Fruit fly (Drosophila melanogaster) whole organism, embryonic: Measurements from ENCODE around the gene crq.
A peak's percentile ranks its signal among the peaks of the same experiment; 100 is the strongest.

Experiments
- Asciz ChIP-seq: fragments of 200-800 bp; sonication (Bioruptor generic); optimal IDR thresholded peaks from 2 replicates; lab custom pipeline; 2017; ENCODE audit warnings: missing biosample characterization, mild to moderate bottlenecking, missing genetic modification characterization, missing genetic modification reagents
- Atf3 ChIP-seq: fragments of 200-800 bp; sonication (Bioruptor generic); optimal IDR thresholded peaks from 3 replicates; lab custom pipeline; 2016; ENCODE audit warnings: missing biosample characterization, missing genetic modification characterization
- C15 ChIP-seq: fragments of 200-800 bp; sonication (Bioruptor generic); IDR thresholded peaks from 3 replicates; pipeline ENCODE4 v1.3.6; 2022; ENCODE audit warnings: missing biosample characterization, missing genetic modification characterization
- CG11723 ChIP-seq: fragments of 200-800 bp; sonication (Bioruptor generic); optimal IDR thresholded peaks from 2 replicates; lab custom pipeline; 2017; ENCODE audit warnings: missing biosample characterization, mild to moderate bottlenecking, missing genetic modification characterization
- CG14710 ChIP-seq: fragments of 200-800 bp; sonication (Bioruptor generic); optimal IDR thresholded peaks from 3 replicates; lab custom pipeline; 2019; ENCODE audit warnings: missing biosample characterization, mild to moderate bottlenecking, missing genetic modification characterization, moderate library complexity
- CG1603 ChIP-seq: fragments of 200-800 bp; sonication (Bioruptor generic); optimal IDR thresholded peaks from 2 replicates; lab custom pipeline; 2019; ENCODE audit warnings: missing biosample characterization, mild to moderate bottlenecking, missing genetic modification characterization, moderate library complexity
- CG17328 ChIP-seq: fragments of 200-800 bp; sonication (Bioruptor generic); IDR thresholded peaks from 2 replicates; pipeline ENCODE4 v1.3.6; 2022; ENCODE audit warnings: missing biosample characterization, missing genetic modification characterization
- CG17385 ChIP-seq: fragments of 200-800 bp; sonication (Bioruptor generic); optimal IDR thresholded peaks from 3 replicates; lab custom pipeline; 2018; ENCODE audit warnings: missing biosample characterization, mild to moderate bottlenecking, missing genetic modification characterization
- CG34224 ChIP-seq: fragments of 200-800 bp; sonication (Bioruptor generic); IDR thresholded peaks from 3 replicates; pipeline ENCODE4 v1.3.6; 2022; ENCODE audit warnings: missing biosample characterization, missing genetic modification characterization; ENCODE audit not compliant: partially characterized antibody
- CG42726 ChIP-seq: fragments of 200-800 bp; sonication (Bioruptor generic); IDR thresholded peaks from 2 replicates; pipeline ENCODE4 v1.3.6; 2022; ENCODE audit warnings: missing biosample characterization, missing genetic modification characterization; ENCODE audit not compliant: partially characterized antibody
- CG6175 ChIP-seq: fragments of 200-800 bp; sonication (Bioruptor generic); IDR thresholded peaks from 3 replicates; pipeline ENCODE4 v1.3.6; 2022; ENCODE audit warnings: missing biosample characterization, missing genetic modification characterization
- CG6654 ChIP-seq: fragments of 200-800 bp; sonication (Bioruptor generic); optimal IDR thresholded peaks from 2 replicates; lab custom pipeline; 2017; ENCODE audit warnings: missing biosample characterization, mild to moderate bottlenecking, missing genetic modification characterization
- CG7357 ChIP-seq: fragments of 200-800 bp; sonication (Bioruptor generic); IDR thresholded peaks from 3 replicates; pipeline ENCODE4 v1.3.6; 2022; ENCODE audit warnings: missing biosample characterization, missing genetic modification characterization
- CG8281 ChIP-seq: fragments of 200-800 bp; sonication (Bioruptor generic); optimal IDR thresholded peaks from 2 replicates; lab custom pipeline; 2018; ENCODE audit warnings: missing biosample characterization, mild to moderate bottlenecking, missing genetic modification characterization, moderate library complexity
- CG8924 ChIP-seq: fragments of 200-800 bp; optimal IDR thresholded peaks from 3 replicates; lab custom pipeline; 2019; ENCODE audit warnings: missing biosample characterization, mild to moderate bottlenecking, missing genetic modification characterization, moderate library complexity
- CoRest ChIP-seq: fragments of 200-800 bp; sonication (Bioruptor generic); optimal IDR thresholded peaks from 3 replicates; lab custom pipeline; 2018; ENCODE audit warnings: missing biosample characterization, mild to moderate bottlenecking, missing genetic modification characterization, moderate library complexity
- CrebB ChIP-seq: fragments of 200-800 bp; sonication (Bioruptor generic); optimal IDR thresholded peaks from 3 replicates; lab custom pipeline; 2018; ENCODE audit warnings: missing biosample characterization, mild to moderate bottlenecking, missing genetic modification characterization
- D ChIP-seq, 2 experiments: fragments of 200-800 bp in 1 of 2; fragments of >200 bp in 1 of 2; sonication (Bioruptor generic) in 1 of 2; optimal IDR thresholded peaks; 2 replicates in 1 of 2; 3 replicates in 1 of 2; lab custom pipeline; 2017; ENCODE audit warnings: mild to moderate bottlenecking in 1 of 2, missing biosample characterization in 1 of 2, missing genetic modification characterization in 1 of 2, missing genetic modification reagents in 1 of 2
- Dbx ChIP-seq: fragments of 200-800 bp; sonication (Bioruptor generic); IDR thresholded peaks from 3 replicates; pipeline ENCODE4 v1.3.6; 2022; ENCODE audit warnings: missing biosample characterization, missing genetic modification characterization
- Fer3 ChIP-seq: fragments of 200-800 bp; sonication (Bioruptor generic); optimal IDR thresholded peaks from 2 replicates; lab custom pipeline; 2018; ENCODE audit warnings: missing biosample characterization, mild to moderate bottlenecking, missing genetic modification characterization, moderate library complexity
- Nf-YB ChIP-seq: fragments of 200-800 bp; sonication (Bioruptor generic); optimal IDR thresholded peaks from 3 replicates; lab custom pipeline; 2019; ENCODE audit warnings: missing biosample characterization, mild to moderate bottlenecking, missing genetic modification characterization, moderate library complexity
- Stat92E ChIP-seq, 3 experiments: fragments of >200 bp in 2 of 3; fragments of 200-800 bp in 1 of 3; sonication (Bioruptor generic) in 1 of 3; optimal IDR thresholded peaks; 2 replicates each; lab custom pipeline; 2017 to 2019; ENCODE audit warnings: missing biosample characterization in 3 of 3, missing genetic modification characterization in 3 of 3, mild to moderate bottlenecking in 1 of 3, moderate library complexity in 1 of 3
- bigmax ChIP-seq: fragments of 200-800 bp; sonication (Bioruptor generic); optimal IDR thresholded peaks from 2 replicates; lab custom pipeline; 2018; ENCODE audit warnings: missing biosample characterization, mild to moderate bottlenecking, missing genetic modification characterization
- bsh ChIP-seq, 2 experiments: fragments of 200-800 bp; sonication (Bioruptor generic); optimal IDR thresholded peaks; 2 replicates each; lab custom pipeline; 2017 to 2018; ENCODE audit warnings: mild to moderate bottlenecking in 2 of 2, missing biosample characterization in 2 of 2, missing genetic modification characterization in 2 of 2, moderate library complexity in 1 of 2
- chm ChIP-seq: fragments of 200-800 bp; sonication (Bioruptor generic); IDR thresholded peaks from 2 replicates; pipeline ENCODE4 v1.3.6; 2022; ENCODE audit warnings: missing biosample characterization, missing genetic modification characterization
- chn ChIP-seq: fragments of 200-800 bp; sonication (Bioruptor generic); optimal IDR thresholded peaks from 2 replicates; lab custom pipeline; 2016; ENCODE audit warnings: missing biosample characterization, missing genetic modification characterization
- corto ChIP-seq: fragments of 200-800 bp; sonication (Bioruptor generic); optimal IDR thresholded peaks from 2 replicates; lab custom pipeline; 2016; ENCODE audit warnings: missing biosample characterization, mild to moderate bottlenecking, missing genetic modification characterization, moderate library complexity
- dpn ChIP-seq, 2 experiments: fragments of 200-800 bp; sonication (Bioruptor generic); optimal IDR thresholded peaks; 3 replicates each; lab custom pipeline; 2016; ENCODE audit warnings: missing biosample characterization in 2 of 2, missing genetic modification characterization in 2 of 2
- eyg ChIP-seq: fragments of 200-800 bp; sonication (Bioruptor generic); optimal IDR thresholded peaks from 3 replicates; lab custom pipeline; 2016; ENCODE audit warnings: missing biosample characterization, missing genetic modification characterization
- jing ChIP-seq: fragments of 200-800 bp; sonication (Bioruptor generic); optimal IDR thresholded peaks from 2 replicates; lab custom pipeline; 2018; ENCODE audit warnings: missing biosample characterization, mild to moderate bottlenecking, missing genetic modification characterization
- kah ChIP-seq: fragments of 200-800 bp; sonication (Bioruptor generic); optimal IDR thresholded peaks from 2 replicates; lab custom pipeline; 2018; ENCODE audit warnings: missing biosample characterization, mild to moderate bottlenecking, missing genetic modification characterization
- klu ChIP-seq: fragments of 200-800 bp; sonication (Bioruptor generic); IDR thresholded peaks from 2 replicates; pipeline ENCODE4 v1.3.6; 2022; ENCODE audit warnings: missing biosample characterization, missing genetic modification characterization
- lbe ChIP-seq: fragments of 200-800 bp; sonication (Bioruptor generic); optimal IDR thresholded peaks from 2 replicates; lab custom pipeline; 2016; ENCODE audit warnings: missing biosample characterization, mild to moderate bottlenecking, missing genetic modification characterization
- lmd ChIP-seq: fragments of 200-800 bp; sonication (Bioruptor generic); IDR thresholded peaks from 2 replicates; pipeline ENCODE4 v1.3.6; 2022; ENCODE audit warnings: missing biosample characterization, missing genetic modification characterization
- lov ChIP-seq, 2 experiments: fragments of 200-800 bp in 1 of 2; fragments of >200 bp in 1 of 2; sonication (Bioruptor generic) in 1 of 2; IDR thresholded peaks in 1 of 2; optimal IDR thresholded peaks in 1 of 2; 2 replicates in 1 of 2; 3 replicates in 1 of 2; pipeline versions ENCODE4 v1.3.6 to Lab custom; 2017 to 2022; ENCODE audit warnings: missing biosample characterization in 1 of 2, missing genetic modification characterization in 1 of 2
- nerfin-2 ChIP-seq: fragments of 200-800 bp; sonication (Bioruptor generic); IDR thresholded peaks from 2 replicates; pipeline ENCODE4 v1.3.6; 2022; ENCODE audit warnings: missing biosample characterization, missing genetic modification characterization; ENCODE audit not compliant: partially characterized antibody
- org-1 ChIP-seq: fragments of 200-800 bp; sonication (Bioruptor generic); optimal IDR thresholded peaks from 2 replicates; lab custom pipeline; 2017; ENCODE audit warnings: missing biosample characterization, missing genetic modification characterization
- p53 ChIP-seq: fragments of 200-800 bp; sonication (Bioruptor generic); optimal IDR thresholded peaks from 2 replicates; lab custom pipeline; 2016; ENCODE audit warnings: missing biosample characterization, missing genetic modification characterization
- peb ChIP-seq: fragments of 200-800 bp; sonication (Bioruptor generic); IDR thresholded peaks from 2 replicates; pipeline ENCODE4 v1.3.6; 2022; ENCODE audit warnings: missing biosample characterization, missing genetic modification characterization
- pum ChIP-seq: fragments of 200-800 bp; sonication (Bioruptor generic); optimal IDR thresholded peaks from 2 replicates; lab custom pipeline; 2016; ENCODE audit warnings: missing biosample characterization, missing genetic modification characterization
- sens ChIP-seq: fragments of 200-800 bp; sonication (Bioruptor generic); peaks from one replicate; lab custom pipeline; 2016; ENCODE audit warnings: missing biosample characterization, missing genetic modification characterization
- slbo ChIP-seq: fragments of 200-800 bp; sonication (Bioruptor generic); IDR thresholded peaks from 2 replicates; pipeline ENCODE4 v1.3.6; 2022; ENCODE audit warnings: missing biosample characterization, missing genetic modification characterization
- stwl ChIP-seq: fragments of 200-800 bp; sonication (Bioruptor generic); optimal IDR thresholded peaks from 3 replicates; lab custom pipeline; 2018; ENCODE audit warnings: missing biosample characterization, mild to moderate bottlenecking, missing genetic modification characterization, moderate library complexity
- trem ChIP-seq: fragments of 200-800 bp; optimal IDR thresholded peaks from 3 replicates; lab custom pipeline; 2019; ENCODE audit warnings: missing biosample characterization, mild to moderate bottlenecking, missing genetic modification characterization, moderate library complexity
- zfh1 ChIP-seq: fragments of 200-800 bp; sonication (Bioruptor generic); IDR thresholded peaks from 3 replicates; pipeline ENCODE4 v1.3.6; 2022; ENCODE audit warnings: missing biosample characterization, missing genetic modification characterization

Gene crq

dm6 chr2L:425491-425890, 27.3 kb downstream of the crq start (continued):
- TF ChIP-seq Atf3 (GFP tag; lab: Kevin White, UChicago) (no peak), nerfin-2 (GFP tag; lab: Robert Waterston, UW) (no peak), Asciz (GFP tag; lab: Kevin White, UChicago) (peak; percentile 44), Fer3 (tag; lab: Kevin White, UChicago) (no peak), CG8281 (tag; lab: Kevin White, UChicago) (no peak), chm (GFP tag; lab: Robert Waterston, UW) (no peak), lov (optimal IDR thresholded peaks at IDR 0.05; lab: Kevin White, UChicago) (no peak), lov (GFP tag; IDR thresholded peaks at IDR 0.05; lab: Robert Waterston, UW) (no peak)

dm6 chr2L:423160-423559, 29.7 kb downstream of the crq start:
- no peak for TF ChIP-seq CG14710 (tag; lab: Kevin White, UChicago)
- no peak for TF ChIP-seq CG17328 (GFP tag; lab: Robert Waterston, UW)
- no peak for TF ChIP-seq CG34224
- peak; percentile 86 for TF ChIP-seq lbe
- peak in 1 of 2 experiments; percentile 28 for TF ChIP-seq bsh (GFP tag; optimal IDR thresholded peaks at IDR 0.05; lab: Kevin White, UChicago)
- TF ChIP-seq sens (GFP tag; lab: Kevin White, UChicago): peak; percentile 39
- TF ChIP-seq corto (GFP tag; lab: Kevin White, UChicago): peak; percentile 68
- TF ChIP-seq CG7357 (GFP tag; lab: Robert Waterston, UW): no peak
- TF ChIP-seq CrebB (tag; lab: Kevin White, UChicago): no peak

dm6 chr2L:422573-422972, 30.3 kb downstream of the crq start, which contains the start of gene BBS8:
TSS of gene BBS8 (plus strand) at chr2L:422873.
- no peak for TF ChIP-seq jing (GFP tag; lab: Kevin White, UChicago)
- no peak for TF ChIP-seq Dbx (GFP tag; lab: Robert Waterston, UW)
- TF ChIP-seq pum (GFP tag; lab: Kevin White, UChicago): no peak
- no peak for TF ChIP-seq stwl (tag; lab: Kevin White, UChicago)
- TF ChIP-seq org-1 (GFP tag; lab: Kevin White, UChicago): no peak
- TF ChIP-seq Stat92E (GFP tag; optimal IDR thresholded peaks at IDR 0.05; lab: Kevin White, UChicago): no peak
- no peak for TF ChIP-seq bigmax
- TF ChIP-seq Asciz (GFP tag; lab: Kevin White, UChicago): no peak
- no peak for TF ChIP-seq CoRest
- TF ChIP-seq lmd (GFP tag; lab: Robert Waterston, UW): no peak
- no peak for TF ChIP-seq CG6175 (GFP tag; lab: Robert Waterston, UW)
- TF ChIP-seq CG42726: no peak
- no peak for TF ChIP-seq Nf-YB (GFP tag; lab: Kevin White, UChicago)
- no peak for TF ChIP-seq D (optimal IDR thresholded peaks at IDR 0.05; lab: Kevin White, UChicago)
- TF ChIP-seq D (GFP tag; optimal IDR thresholded peaks at IDR 0.05; lab: Kevin White, UChicago): no peak
- no peak for TF ChIP-seq trem
- TF ChIP-seq slbo (GFP tag; lab: Robert Waterston, UW): no peak

dm6 chr2L:421119-421821, 31.6 kb downstream of the crq start, which contains the start of the genes CG11885 and CG13692:
TSS of gene CG11885 (minus strand) at chr2L:421450.
TSS of gene CG13692 (plus strand) at chr2L:421771.
- TF ChIP-seq eyg (GFP tag; lab: Kevin White, UChicago) (no peak), zfh1 (no peak), CG8924 (tag; lab: Kevin White, UChicago) (peak; percentile 71), chn (GFP tag; lab: Kevin White, UChicago) (no peak), peb (GFP tag; lab: Robert Waterston, UW) (no peak), CG1603 (peak; percentile 90), CG17328 (GFP tag; lab: Robert Waterston, UW) (0 out of 2 replicates have a peak, but pooled peaks have one; percentile 15), C15 (GFP tag; lab: Robert Waterston, UW) (no peak), dpn (GFP tag; optimal IDR thresholded peaks at IDR 0.05; lab: Kevin White, UChicago) (peak; percentile 37 to 39), CG6654 (no peak), kah (GFP tag; lab: Kevin White, UChicago) (no peak), klu (no peak), p53 (GFP tag; lab: Kevin White, UChicago) (no peak), CG17385 (GFP tag; lab: Kevin White, UChicago) (peak; percentile 15), CG11723 (GFP tag; lab: Kevin White, UChicago) (no peak)
